Worm (Caenorhabditis elegans): ENCODE results near the gene zip-3.

DNA sequence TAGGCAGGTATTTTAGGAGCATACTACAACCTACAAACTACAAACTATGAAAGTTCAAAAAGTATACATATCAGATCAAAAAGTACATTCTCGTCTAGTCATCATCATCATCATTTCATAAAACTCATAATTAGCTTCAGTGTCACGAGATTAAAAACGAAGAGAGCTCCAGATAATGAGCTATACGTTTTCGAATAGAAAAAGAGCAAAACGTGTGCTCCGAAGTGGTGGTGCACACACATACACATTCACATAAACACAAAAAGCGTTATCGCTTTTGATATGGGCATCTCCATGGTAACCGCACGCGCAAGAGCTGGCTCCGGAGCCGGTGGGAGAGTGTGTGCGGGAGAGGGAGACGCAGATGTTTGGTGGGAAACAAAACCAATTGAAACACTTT is 7.1 kb upstream of the zip-3 start:
- no peak for TF ChIP-seq flt-1 (GFP tag; IDR thresholded peaks at IDR 0.05)
- TF ChIP-seq hmbx-1 (tag; optimal IDR thresholded peaks at IDR 0.05) = no peak
